Worm (Caenorhabditis elegans): ENCODE measurements around the gene B0302.5.

ce11 chrX:17216178-17216577 is 21.2 kb upstream of the B0302.5 start:
- TF ChIP-seq unc-98 (GFP tag; IDR thresholded peaks at IDR 0.05): no peak
- TF ChIP-seq lin-13 (GFP tag; optimal IDR thresholded peaks at IDR 0.05): peak; percentile 11
- no peak for TF ChIP-seq zag-1 (tag; optimal IDR thresholded peaks at IDR 0.05)
- TF ChIP-seq nhr-47 (tag; optimal IDR thresholded peaks at IDR 0.05): no peak
- no peak for TF ChIP-seq zip-4 (GFP tag; optimal IDR thresholded peaks at IDR 0.05)
- TF ChIP-seq ztf-11 (tag; optimal IDR thresholded peaks at IDR 0.05): no peak
- TF ChIP-seq nhr-11 (tag; optimal IDR thresholded peaks at IDR 0.05): peak; percentile 12
- TF ChIP-seq dsc-1 (tag; optimal IDR thresholded peaks at IDR 0.05): no peak
- TF ChIP-seq tbx-2 (tag; optimal IDR thresholded peaks at IDR 0.05): no peak
- no peak for TF ChIP-seq unc-62 (GFP tag; optimal IDR thresholded peaks at IDR 0.05)
- TF ChIP-seq unc-86 (tag; optimal IDR thresholded peaks at IDR 0.05): no peak
- no peak for TF ChIP-seq lin-39 (tag; optimal IDR thresholded peaks at IDR 0.05)
- peak in 1 of 2 experiments; percentile 29 for TF ChIP-seq lsy-2 (tag; optimal IDR thresholded peaks at IDR 0.05)
- peak; percentile 85 for TF ChIP-seq nhr-20 (tag; optimal IDR thresholded peaks at IDR 0.05)

Measured in whole organism, L1 larva.